Worm (Caenorhabditis elegans) whole organism, young adult: ENCODE results near the gene trpa-1.

ENCODE experiments used
- B0035.1 ChIP-seq: sonication (generic microtip); optimal IDR thresholded peaks from 2 replicates; lab custom pipeline; 2016; ENCODE audit warnings: missing genetic modification characterization, mild to moderate bottlenecking, missing compliant biosample characterization, missing genotype, missing genetic modification reagents
- B0261.1 ChIP-seq: sonication (generic microtip); optimal IDR thresholded peaks from 2 replicates; lab custom pipeline; 2016; ENCODE audit warnings: mild to moderate bottlenecking, missing genetic modification characterization, moderate library complexity, missing compliant biosample characterization
- B0336.3 ChIP-seq: fragments of 200-800 bp; sonication (Bioruptor generic); IDR thresholded peaks from 2 replicates; pipeline ENCODE4 v1.3.6; 2022; ENCODE audit warnings: missing genetic modification characterization, missing compliant biosample characterization
- C06A6.2 ChIP-seq: fragments of 200-800 bp; sonication (Bioruptor generic); conservative IDR thresholded peaks from 2 replicates; pipeline ENCODE4 v1.3.6; 2022; ENCODE audit warnings: missing genetic modification characterization, missing compliant biosample characterization
- F23B12.7 ChIP-seq: sonication (generic microtip); optimal IDR thresholded peaks from 2 replicates; lab custom pipeline; 2017; ENCODE audit warnings: missing genetic modification characterization, mild to moderate bottlenecking, missing compliant biosample characterization, antibody characterized with exemption, moderate library complexity; ENCODE audit not compliant: insufficient read depth
- F57A8.1 ChIP-seq: fragments of 200-800 bp; sonication (Bioruptor generic); optimal IDR thresholded peaks from 2 replicates; lab custom pipeline; 2018; ENCODE audit warnings: mild to moderate bottlenecking, missing genetic modification characterization, moderate library complexity, missing compliant biosample characterization
- K11D2.4 ChIP-seq: fragments of 200-800 bp; sonication (Bioruptor generic); IDR thresholded peaks from 2 replicates; pipeline ENCODE4 v1.3.6; 2022; ENCODE audit warnings: missing genetic modification reagents, missing genetic modification characterization, missing compliant biosample characterization
- K12H6.12 ChIP-seq: fragments of 200-800 bp; sonication (Bioruptor generic); optimal IDR thresholded peaks from 2 replicates; lab custom pipeline; 2018; ENCODE audit warnings: mild to moderate bottlenecking, missing genetic modification characterization, missing compliant biosample characterization
- Y53F4B.3 ChIP-seq: fragments of 200-800 bp; sonication (Bioruptor generic); IDR thresholded peaks from 2 replicates; pipeline ENCODE4 v1.3.6; 2022; ENCODE audit warnings: missing genetic modification reagents, missing genetic modification characterization, missing compliant biosample characterization
- Y79H2A.3 ChIP-seq: fragments of 200-800 bp; sonication (Bioruptor generic); conservative IDR thresholded peaks from 2 replicates; pipeline ENCODE4 v1.3.6; 2022; ENCODE audit warnings: missing genetic modification reagents, missing genetic modification characterization, missing compliant biosample characterization
- Y95B8A.8 ChIP-seq: fragments of 200-800 bp; sonication (Bioruptor generic); IDR thresholded peaks from 2 replicates; pipeline ENCODE4 v1.3.6; 2022; ENCODE audit warnings: missing genetic modification reagents, missing genetic modification characterization, missing compliant biosample characterization
- aptf-2 ChIP-seq: fragments of 200-800 bp; sonication (Bioruptor generic); conservative IDR thresholded peaks from 2 replicates; pipeline ENCODE4 v1.3.6; 2022; ENCODE audit warnings: missing genetic modification reagents, missing genetic modification characterization, missing compliant biosample characterization
- atf-7 ChIP-seq: sonication (generic microtip); optimal IDR thresholded peaks from 2 replicates; lab custom pipeline; 2017; ENCODE audit warnings: mild to moderate bottlenecking, missing genetic modification characterization, missing compliant biosample characterization
- attf-6 ChIP-seq: fragments of 200-800 bp; sonication (Bioruptor generic); IDR thresholded peaks from 2 replicates; pipeline ENCODE4 v1.3.6; 2022; ENCODE audit warnings: missing genetic modification reagents, missing genetic modification characterization, missing compliant biosample characterization
- bed-1 ChIP-seq: fragments of 200-800 bp; sonication (Bioruptor generic); IDR thresholded peaks from 2 replicates; pipeline ENCODE4 v1.3.6; 2022; ENCODE audit warnings: missing genetic modification reagents, missing genetic modification characterization, missing compliant biosample characterization
- ceh-79 ChIP-seq: sonication (generic microtip); optimal IDR thresholded peaks from 2 replicates; lab custom pipeline; 2017; ENCODE audit warnings: mild to moderate bottlenecking, missing genetic modification characterization, missing compliant biosample characterization
- efl-1 ChIP-seq: fragments of 150-350 bp; optimal IDR thresholded peaks from 2 replicates; lab custom pipeline; 2014; ENCODE audit warnings: missing biosample characterization, missing genetic modification reagents, missing genetic modification characterization
- egrh-3 ChIP-seq: fragments of 200-800 bp; sonication (Bioruptor generic); IDR thresholded peaks from 2 replicates; pipeline ENCODE4 v1.3.6; 2022; ENCODE audit warnings: missing genetic modification reagents, missing genetic modification characterization, missing compliant biosample characterization
- ets-4 ChIP-seq: fragments of 200-800 bp; sonication (Bioruptor generic); optimal IDR thresholded peaks from 2 replicates; lab custom pipeline; 2018; ENCODE audit warnings: mild to moderate bottlenecking, missing genetic modification characterization, missing compliant biosample characterization
- fkh-3 ChIP-seq: sonication (generic microtip); optimal IDR thresholded peaks from 2 replicates; lab custom pipeline; 2016; ENCODE audit warnings: mild to moderate bottlenecking, missing genetic modification characterization, missing compliant biosample characterization
- hrde-1 ChIP-seq: sonication (generic microtip); optimal IDR thresholded peaks from 2 replicates; lab custom pipeline; 2016; ENCODE audit warnings: missing genetic modification characterization, mild to moderate bottlenecking, missing compliant biosample characterization, moderate library complexity, missing genotype, missing genetic modification reagents, borderline replicate concordance
- let-607 ChIP-seq, 2 experiments: fragments of 200-800 bp in 1 of 2; sonication (Bioruptor generic) in 1 of 2; sonication (generic microtip) in 1 of 2; optimal IDR thresholded peaks; 2 replicates each; lab custom pipeline; 2016 to 2018; ENCODE audit warnings: mild to moderate bottlenecking in 2 of 2, missing compliant biosample characterization in 2 of 2, missing genetic modification characterization in 2 of 2, moderate library complexity in 2 of 2, missing genotype in 1 of 2
- lin-26 ChIP-seq: fragments of 200-800 bp; sonication (Bioruptor generic); IDR thresholded peaks from 2 replicates; pipeline ENCODE4 v1.3.6; 2022; ENCODE audit warnings: missing genetic modification reagents, missing genetic modification characterization, missing compliant biosample characterization
- lin-54 ChIP-seq: fragments of 200-800 bp; sonication (Bioruptor generic); optimal IDR thresholded peaks from 2 replicates; lab custom pipeline; 2018; ENCODE audit warnings: mild to moderate bottlenecking, missing genetic modification characterization, missing compliant biosample characterization
- lsy-27 ChIP-seq: sonication (generic microtip); optimal IDR thresholded peaks from 2 replicates; lab custom pipeline; 2017; ENCODE audit warnings: missing genetic modification characterization, mild to moderate bottlenecking, missing compliant biosample characterization, antibody characterized with exemption, missing genotype, borderline replicate concordance; ENCODE audit not compliant: insufficient read depth
- pha-4 ChIP-seq: fragments of 150-350 bp; sonication (generic microtip); optimal IDR thresholded peaks from 2 replicates; lab custom pipeline; 2014; ENCODE audit warnings: missing biosample characterization, missing genetic modification reagents, missing genetic modification characterization
- rec-8 ChIP-seq, 2 experiments: sonication (generic microtip); optimal IDR thresholded peaks; 2 replicates each; lab custom pipeline; 2016; ENCODE audit warnings: mild to moderate bottlenecking in 2 of 2, missing genetic modification characterization in 2 of 2, missing genetic modification reagents in 2 of 2, missing genotype in 2 of 2, missing biosample characterization in 1 of 2, missing compliant biosample characterization in 1 of 2, moderate library complexity in 1 of 2
- rpc-1 ChIP-seq, 2 experiments: fragments of 150-350 bp in 1 of 2; sonication (generic microtip) in 1 of 2; optimal IDR thresholded peaks; 2 replicates each; lab custom pipeline; 2014 to 2018; ENCODE audit warnings: missing biosample characterization in 1 of 2, missing genetic modification characterization in 1 of 2, missing genetic modification reagents in 1 of 2, missing genotype in 1 of 2
- sdz-38 ChIP-seq: sonication (generic microtip); optimal IDR thresholded peaks from 2 replicates; lab custom pipeline; 2016; ENCODE audit warnings: missing genotype, missing genetic modification characterization, missing compliant biosample characterization
- snpc-1.1 ChIP-seq: sonication (generic microtip); optimal IDR thresholded peaks from 2 replicates; lab custom pipeline; 2017; ENCODE audit warnings: missing genetic modification characterization, mild to moderate bottlenecking, missing compliant biosample characterization, antibody characterized with exemption, moderate library complexity, missing genotype, missing genetic modification reagents; ENCODE audit not compliant: insufficient read depth
- snpc-4 ChIP-seq, 5 experiments: fragments of 150-350 bp in 1 of 5; sonication (generic microtip) in 4 of 5; optimal IDR thresholded peaks; 2 replicates each; lab custom pipeline; 2014 to 2018; ENCODE audit warnings: missing genetic modification characterization in 5 of 5, missing biosample characterization in 3 of 5, antibody characterized with exemption in 2 of 5, mild to moderate bottlenecking in 2 of 5, missing compliant biosample characterization in 2 of 5, missing genotype in 2 of 5, moderate library complexity in 2 of 5, missing genetic modification reagents in 1 of 5
- tbx-9 ChIP-seq: sonication (generic microtip); optimal IDR thresholded peaks from 2 replicates; lab custom pipeline; 2016; ENCODE audit warnings: borderline replicate concordance, missing genetic modification characterization, inconsistent platforms, missing compliant biosample characterization
- unc-130 ChIP-seq: sonication (generic microtip); optimal IDR thresholded peaks from 2 replicates; lab custom pipeline; 2016; ENCODE audit warnings: missing genetic modification reagents, missing genetic modification characterization, missing compliant biosample characterization
- unc-62 ChIP-seq: fragments of 150-350 bp; optimal IDR thresholded peaks from 2 replicates; lab custom pipeline; 2014; ENCODE audit warnings: missing biosample characterization, missing genetic modification reagents, missing genetic modification characterization
- ztf-6 ChIP-seq: fragments of 200-800 bp; sonication (Bioruptor generic); IDR thresholded peaks from 2 replicates; pipeline ENCODE4 v1.3.6; 2022; ENCODE audit warnings: missing genetic modification reagents, missing genetic modification characterization, missing compliant biosample characterization

The trpa-1 gene

ce11 chrIV:11838657-11839056 is 25.7 kb upstream of the trpa-1 start, which contains the start of gene fbxb-3:
TSS of gene fbxb-3 (plus strand) at chrIV:11838957.
- TF ChIP-seq hrde-1 = no peak
- TF ChIP-seq F57A8.1 (GFP tag; lab: Kevin White, UChicago) = no peak
- no peak for TF ChIP-seq B0336.3 (GFP tag; lab: Robert Waterston, UW)
- no peak for TF ChIP-seq K12H6.12 (tag; lab: Kevin White, UChicago)
- no peak for TF ChIP-seq snpc-4 (GFP tag; optimal IDR thresholded peaks at IDR 0.05; lab: Kevin White, UChicago)
- no peak for TF ChIP-seq snpc-4 (tag; optimal IDR thresholded peaks at IDR 0.05; lab: Kevin White, UChicago)
- no peak for TF ChIP-seq F23B12.7 (tag; lab: Kevin White, UChicago)
- no peak for TF ChIP-seq C06A6.2 (GFP tag; lab: Robert Waterston, UW)
- TF ChIP-seq unc-130 (GFP tag; lab: Kevin White, UChicago) = no peak
- no peak for TF ChIP-seq tbx-9 (tag; lab: Kevin White, UChicago)
- TF ChIP-seq attf-6 (GFP tag; lab: Robert Waterston, UW) = no peak
- no peak for TF ChIP-seq K11D2.4 (GFP tag; lab: Robert Waterston, UW)
- no peak for TF ChIP-seq ztf-6 (GFP tag; lab: Robert Waterston, UW)
- TF ChIP-seq bed-1 = no peak
- no peak for TF ChIP-seq lin-26 (GFP tag; lab: Robert Waterston, UW)
- TF ChIP-seq pha-4 (tag; lab: Kevin White, UChicago) = no peak
- no peak for TF ChIP-seq ets-4 (GFP tag; lab: Kevin White, UChicago)
- no peak for TF ChIP-seq ceh-79
- no peak for TF ChIP-seq egrh-3 (GFP tag; lab: Robert Waterston, UW)

ce11 chrIV:11842121-11842520 is 22.2 kb upstream of the trpa-1 start, which contains the start of gene F38H4.3:
TSS of gene F38H4.3 (plus strand) at chrIV:11842421.
- TF ChIP-seq B0261.1 (tag; lab: Kevin White, UChicago) (no peak), Y79H2A.3 (GFP tag; lab: Robert Waterston, UW) (no peak), ets-4 (GFP tag; lab: Kevin White, UChicago) (no peak), unc-62 (GFP tag; lab: Kevin White, UChicago) (no peak), aptf-2 (GFP tag; lab: Robert Waterston, UW) (no peak), let-607 (tag; optimal IDR thresholded peaks at IDR 0.05; lab: Kevin White, UChicago) (no peak), rpc-1 (optimal IDR thresholded peaks at IDR 0.05; lab: Kevin White, UChicago) (no peak), rpc-1 (tag; optimal IDR thresholded peaks at IDR 0.05; lab: Kevin White, UChicago) (no peak), bed-1 (no peak), Y53F4B.3 (GFP tag; lab: Robert Waterston, UW) (no peak), rec-8 (tag; optimal IDR thresholded peaks at IDR 0.05; lab: Kevin White, UChicago) (no peak), fkh-3 (tag; lab: Kevin White, UChicago) (no peak), sdz-38 (tag; lab: Kevin White, UChicago) (no peak), lin-54 (no peak), atf-7 (tag; lab: Kevin White, UChicago) (no peak), Y95B8A.8 (GFP tag; lab: Robert Waterston, UW) (no peak), B0035.1 (tag; lab: Kevin White, UChicago) (no peak), ceh-79 (no peak), lsy-27 (no peak), efl-1 (GFP tag; lab: Kevin White, UChicago) (no peak), snpc-1.1 (tag; lab: Kevin White, UChicago) (no peak)
